Worm (Caenorhabditis elegans): ENCODE results near the gene F39F10.2.

F39F10.2 gene

DNA sequence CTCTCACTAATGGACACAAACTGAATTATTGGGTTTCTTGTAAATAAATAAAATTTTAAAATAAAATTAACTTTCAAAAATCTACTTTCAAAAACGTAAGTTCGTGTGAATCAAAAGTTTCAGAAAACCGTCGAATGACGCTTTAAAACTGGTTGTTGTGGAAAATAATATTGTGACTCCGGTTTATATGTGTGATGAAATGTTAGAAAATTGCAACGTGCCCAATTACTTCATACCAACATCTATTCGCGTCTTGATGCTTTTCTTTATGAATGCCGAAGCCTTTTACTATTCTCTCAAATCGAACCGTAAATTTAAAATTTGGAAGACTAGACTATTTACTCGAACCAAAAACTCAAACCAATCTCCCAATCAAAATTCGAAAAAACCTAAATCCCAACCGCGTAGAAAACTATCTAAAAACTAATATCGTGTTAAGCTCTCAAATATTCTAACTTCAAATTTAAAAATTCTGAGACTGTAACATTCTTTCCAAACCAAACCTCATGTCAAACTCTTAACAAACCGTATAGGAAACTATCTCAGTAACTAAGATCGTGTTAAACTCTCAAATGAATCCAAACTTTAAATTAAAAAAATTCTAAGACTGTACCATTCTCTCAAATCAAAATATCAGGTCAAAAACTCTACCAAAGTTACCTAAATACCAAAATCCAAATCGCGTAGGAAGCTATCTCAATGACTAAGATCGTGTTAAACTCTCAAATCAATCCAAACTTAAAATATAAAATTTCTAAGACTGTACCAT lies 36.8 kb downstream of the F39F10.2 start (continued):
- TF ChIP-seq fkh-10 (GFP tag; optimal IDR thresholded peaks at IDR 0.05) = no peak
- TF ChIP-seq sptf-1 (tag; optimal IDR thresholded peaks at IDR 0.05) = no peak
- TF ChIP-seq sox-4 (tag; optimal IDR thresholded peaks at IDR 0.05) = peak; percentile 13
- TF ChIP-seq nhr-77 (tag; optimal IDR thresholded peaks at IDR 0.05) = peak; percentile 37
- TF ChIP-seq zip-4 (GFP tag; optimal IDR thresholded peaks at IDR 0.05) = no peak
- TF ChIP-seq grh-1 (GFP tag; IDR thresholded peaks at IDR 0.05) = peak; percentile 69
- TF ChIP-seq ceh-63 (GFP tag; optimal IDR thresholded peaks at IDR 0.05) = no peak
- peak in 1 of 2 experiments; percentile 38 for TF ChIP-seq egl-27 (tag; optimal IDR thresholded peaks at IDR 0.05)
- no peak for TF ChIP-seq lin-15B (tag; optimal IDR thresholded peaks at IDR 0.05)
- peak; percentile 89 for TF ChIP-seq nhr-85 (tag)
- no peak for TF ChIP-seq egl-13 (tag; optimal IDR thresholded peaks at IDR 0.05)
- no peak for TF ChIP-seq blmp-1 (tag; optimal IDR thresholded peaks at IDR 0.05)
- no peak for TF ChIP-seq ces-1 (GFP tag; optimal IDR thresholded peaks at IDR 0.05)
- peak; percentile 69 for TF ChIP-seq nhr-19 (GFP tag; conservative IDR thresholded peaks at IDR 0.05)
- no peak for TF ChIP-seq snpc-4 (tag; optimal IDR thresholded peaks at IDR 0.05)
- no peak for TF ChIP-seq aly-2 (tag; optimal IDR thresholded peaks at IDR 0.05)
- TF ChIP-seq aha-1 (tag; optimal IDR thresholded peaks at IDR 0.05) = peak; percentile 16
- peak; percentile 11 for TF ChIP-seq dsc-1 (tag; optimal IDR thresholded peaks at IDR 0.05)
- TF ChIP-seq snu-23 (GFP tag; optimal IDR thresholded peaks at IDR 0.05) = peak; percentile 55
- no peak for TF ChIP-seq unc-30 (tag; optimal IDR thresholded peaks at IDR 0.05)
- peak; percentile 50 for TF ChIP-seq nhr-90 (tag; optimal IDR thresholded peaks at IDR 0.05; ENCODE audit: poor library complexity)
- no peak for TF ChIP-seq efl-3 (GFP tag; optimal IDR thresholded peaks at IDR 0.05)
- no peak for TF ChIP-seq fkh-4 (tag; optimal IDR thresholded peaks at IDR 0.05; ENCODE audit: borderline replicate concordance)
- no peak for TF ChIP-seq lin-39 (tag; optimal IDR thresholded peaks at IDR 0.05)
- TF ChIP-seq nhr-237 (tag; optimal IDR thresholded peaks at IDR 0.05) = no peak
- no peak for TF ChIP-seq alr-1 (tag; optimal IDR thresholded peaks at IDR 0.05; ENCODE audit: borderline replicate concordance)
- peak in 1 of 2 experiments; percentile 5 for TF ChIP-seq mdl-1 (tag; optimal IDR thresholded peaks at IDR 0.05)
- TF ChIP-seq pag-3 (tag; optimal IDR thresholded peaks at IDR 0.05; ENCODE audit: borderline replicate concordance, insufficient read depth) = no peak
- TF ChIP-seq pqm-1 (tag; optimal IDR thresholded peaks at IDR 0.05) = no peak
- TF ChIP-seq ama-1 (optimal IDR thresholded peaks at IDR 0.05) = peak; percentile 99
- TF ChIP-seq efl-1 (optimal IDR thresholded peaks at IDR 0.05) = peak in 1 of 2 experiments; percentile 36
- TF ChIP-seq efl-1 (GFP tag; optimal IDR thresholded peaks at IDR 0.05 in 1 of 2) = peak in 1 of 2 experiments; percentile 90
- TF ChIP-seq fkh-8 (tag; optimal IDR thresholded peaks at IDR 0.05) = no peak
- TF ChIP-seq C04F5.9 (tag; optimal IDR thresholded peaks at IDR 0.05) = no peak
- TF ChIP-seq elt-3 (tag; optimal IDR thresholded peaks at IDR 0.05) = peak in 2 of 6 experiments; percentile 18 to 33
- no peak for TF ChIP-seq ceh-90 (tag; optimal IDR thresholded peaks at IDR 0.05)
- peak; percentile 79 for TF ChIP-seq ceh-88 (GFP tag; IDR thresholded peaks at IDR 0.05)
- TF ChIP-seq unc-62 (GFP tag; optimal IDR thresholded peaks at IDR 0.05) = no peak
- TF ChIP-seq nhr-71 (tag; optimal IDR thresholded peaks at IDR 0.05) = peak; percentile 77
- TF ChIP-seq swsn-7 (tag; optimal IDR thresholded peaks at IDR 0.05) = peak; percentile 28
- no peak for TF ChIP-seq lin-14 (GFP tag; optimal IDR thresholded peaks at IDR 0.05)

DNA sequence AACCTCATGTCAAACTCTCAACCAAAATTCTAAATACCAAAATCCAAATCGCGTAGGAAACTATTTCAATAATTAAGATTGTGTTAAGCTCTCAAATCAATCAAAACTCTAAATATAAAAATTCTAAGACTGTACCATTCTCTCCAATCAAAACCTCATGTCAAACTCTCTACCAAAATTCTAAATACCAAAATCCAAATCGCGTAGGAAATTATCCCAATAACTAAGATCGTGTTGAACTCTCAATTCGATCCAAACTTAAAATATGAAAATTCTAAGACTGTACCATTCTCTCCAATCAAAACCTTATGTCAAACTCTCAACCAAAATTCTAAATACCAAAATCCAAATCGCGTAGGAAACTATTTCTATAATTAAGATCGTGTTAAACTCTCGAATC lies 37.7 kb downstream of the F39F10.2 start:
- TF ChIP-seq nhr-19 (GFP tag; conservative IDR thresholded peaks at IDR 0.05) (peak; percentile 44; the same call in 1 of the 2 replicates), ets-5 (GFP tag; IDR thresholded peaks at IDR 0.05) (0 out of 2 replicates have a peak, but pooled peaks have one; percentile 65), ceh-88 (GFP tag; IDR thresholded peaks at IDR 0.05) (peak; percentile 79), grh-1 (GFP tag; IDR thresholded peaks at IDR 0.05) (peak; percentile 67), isw-1 (GFP tag; IDR thresholded peaks at IDR 0.05) (peak; percentile 44), unc-98 (GFP tag; IDR thresholded peaks at IDR 0.05) (peak; percentile 40; the same call in 1 of the 2 replicates), mab-9 (GFP tag; IDR thresholded peaks at IDR 0.05) (peak; percentile 89)
